Fruit fly (Drosophila melanogaster) whole organism, embryonic: ENCODE measurements around the gene Efhc1.1.

Experiments used
- Asciz ChIP-seq: fragments of 200-800 bp; sonication (Bioruptor generic); optimal IDR thresholded peaks from 2 replicates; lab custom pipeline; 2017; ENCODE audit warnings: missing biosample characterization, mild to moderate bottlenecking, missing genetic modification characterization, missing genetic modification reagents
- Awh ChIP-seq: fragments of 200-800 bp; sonication (Bioruptor generic); IDR thresholded peaks from 2 replicates; pipeline ENCODE4, ENCODE4 v1.3.6; 2022; ENCODE audit warnings: missing biosample characterization, missing genetic modification characterization
- BtbVII ChIP-seq: fragments of 200-800 bp; sonication (Bioruptor generic); optimal IDR thresholded peaks from 3 replicates; lab custom pipeline; 2017; ENCODE audit warnings: missing biosample characterization, mild to moderate bottlenecking, missing genetic modification characterization
- Bteb2 ChIP-seq: fragments of 200-800 bp; sonication (Bioruptor generic); optimal IDR thresholded peaks from 2 replicates; lab custom pipeline; 2016; ENCODE audit warnings: missing biosample characterization, missing genetic modification characterization
- CG10267 ChIP-seq: fragments of 200-800 bp; sonication (Bioruptor generic); optimal IDR thresholded peaks from 2 replicates; lab custom pipeline; 2018; ENCODE audit warnings: missing biosample characterization, mild to moderate bottlenecking, missing genetic modification characterization, moderate library complexity
- CG11093 ChIP-seq: fragments of 200-800 bp; sonication (Bioruptor generic); IDR thresholded peaks from 3 replicates; pipeline ENCODE4 v1.3.6; 2022; ENCODE audit warnings: missing biosample characterization, missing genetic modification characterization
- CG12071 ChIP-seq: fragments of 200-800 bp; sonication (Bioruptor generic); optimal IDR thresholded peaks from 3 replicates; lab custom pipeline; 2018; ENCODE audit warnings: missing biosample characterization, mild to moderate bottlenecking, missing genetic modification characterization
- CG13287 ChIP-seq: fragments of 200-800 bp; sonication (Bioruptor generic); IDR thresholded peaks from 2 replicates; pipeline ENCODE4 v1.3.6; 2022; ENCODE audit warnings: missing biosample characterization, missing genetic modification characterization; ENCODE audit not compliant: partially characterized antibody
- CG13296 ChIP-seq: fragments of 200-800 bp; sonication (Bioruptor generic); optimal IDR thresholded peaks from 3 replicates; lab custom pipeline; 2018; ENCODE audit warnings: missing biosample characterization, mild to moderate bottlenecking, missing genetic modification characterization
- CG14667 ChIP-seq: fragments of 200-800 bp; sonication (Bioruptor generic); IDR thresholded peaks from 2 replicates; pipeline ENCODE4 v1.3.6; 2022; ENCODE audit warnings: missing biosample characterization, missing genetic modification characterization
- CG1832 ChIP-seq: fragments of 200-800 bp; sonication (Bioruptor generic); optimal IDR thresholded peaks from 2 replicates; lab custom pipeline; 2017; ENCODE audit warnings: missing biosample characterization, mild to moderate bottlenecking, missing genetic modification characterization, inconsistent platforms
- CG18599 ChIP-seq: fragments of 200-800 bp; sonication (Bioruptor generic); optimal IDR thresholded peaks from 3 replicates; lab custom pipeline; 2017; ENCODE audit warnings: missing biosample characterization, missing genetic modification characterization, mild to moderate bottlenecking, moderate library complexity, missing genetic modification reagents
- CG18764 ChIP-seq: fragments of 200-800 bp; sonication (Bioruptor generic); optimal IDR thresholded peaks from 3 replicates; lab custom pipeline; 2016; ENCODE audit warnings: missing biosample characterization, missing genetic modification characterization
- CG6272 ChIP-seq: fragments of 200-800 bp; sonication (Bioruptor generic); IDR thresholded peaks from 2 replicates; pipeline ENCODE4 v1.3.6; 2022; ENCODE audit warnings: missing biosample characterization, missing genetic modification characterization
- CG6765 ChIP-seq: fragments of 200-800 bp; sonication (Bioruptor generic); optimal IDR thresholded peaks from 3 replicates; lab custom pipeline; 2017; ENCODE audit warnings: missing biosample characterization, mild to moderate bottlenecking, missing genetic modification characterization
- CG8089 ChIP-seq: fragments of 200-800 bp; sonication (Bioruptor generic); optimal IDR thresholded peaks from 3 replicates; lab custom pipeline; 2016; ENCODE audit warnings: missing biosample characterization, missing genetic modification characterization
- CG9437 ChIP-seq: fragments of 200-800 bp; sonication (Bioruptor generic); optimal IDR thresholded peaks from 2 replicates; lab custom pipeline; 2018; ENCODE audit warnings: missing biosample characterization, mild to moderate bottlenecking, missing genetic modification characterization
- CG9609 ChIP-seq: fragments of 200-800 bp; sonication (Bioruptor generic); optimal IDR thresholded peaks from 3 replicates; lab custom pipeline; 2016; ENCODE audit warnings: missing biosample characterization, missing genetic modification characterization
- CkIIα-i1 ChIP-seq: fragments of 200-800 bp; sonication (Bioruptor generic); IDR thresholded peaks from 2 replicates; pipeline ENCODE4 v1.3.6; 2022; ENCODE audit warnings: missing biosample characterization, missing genetic modification characterization
- Ets65A ChIP-seq: fragments of 200-800 bp; sonication (Bioruptor generic); peaks from one replicate; lab custom pipeline; 2016; ENCODE audit warnings: missing biosample characterization, missing genetic modification characterization
- Fer1 ChIP-seq: fragments of 200-800 bp; sonication (Bioruptor generic); optimal IDR thresholded peaks from 2 replicates; lab custom pipeline; 2017; ENCODE audit warnings: missing biosample characterization, mild to moderate bottlenecking, missing genetic modification characterization
- Gsc ChIP-seq: fragments of 200-800 bp; sonication (Bioruptor generic); IDR thresholded peaks from 2 replicates; pipeline ENCODE4 v1.3.6; 2022; ENCODE audit warnings: missing biosample characterization, missing genetic modification characterization
- Mad ChIP-seq: fragments of 200-800 bp; sonication (Bioruptor generic); optimal IDR thresholded peaks from 2 replicates; lab custom pipeline; 2016; ENCODE audit warnings: missing biosample characterization, missing genetic modification characterization
- NK7.1 ChIP-seq: fragments of 200-800 bp; sonication (Bioruptor generic); optimal IDR thresholded peaks from 3 replicates; lab custom pipeline; 2016; ENCODE audit warnings: missing biosample characterization, missing genetic modification characterization
- Pdp1 ChIP-seq, 2 experiments: fragments of 200-800 bp; sonication (Bioruptor generic); optimal IDR thresholded peaks; 3 replicates each; lab custom pipeline; 2016; ENCODE audit warnings: missing biosample characterization in 2 of 2, missing genetic modification characterization in 2 of 2, mild to moderate bottlenecking in 1 of 2, moderate library complexity in 1 of 2
- Sox100B ChIP-seq: fragments of 200-800 bp; sonication (Bioruptor generic); optimal IDR thresholded peaks from 3 replicates; lab custom pipeline; 2018; ENCODE audit warnings: missing biosample characterization, mild to moderate bottlenecking, missing genetic modification characterization
- Trl ChIP-seq, 3 experiments: fragments of >200 bp in 2 of 3; fragments of 200-800 bp in 1 of 3; sonication (Bioruptor generic) in 1 of 3; optimal IDR thresholded peaks; 2 replicates in 1 of 3; 3 replicates in 2 of 3; lab custom pipeline; 2016 to 2017; ENCODE audit warnings: missing biosample characterization in 1 of 3, missing genetic modification characterization in 1 of 3
- Xbp1 ChIP-seq: fragments of 200-800 bp; sonication (Bioruptor generic); optimal IDR thresholded peaks from 3 replicates; lab custom pipeline; 2016; ENCODE audit warnings: missing biosample characterization, mild to moderate bottlenecking, missing genetic modification characterization
- ac ChIP-seq: fragments of 200-800 bp; sonication (Bioruptor generic); optimal IDR thresholded peaks from 3 replicates; lab custom pipeline; 2017; ENCODE audit warnings: missing biosample characterization, mild to moderate bottlenecking, missing genetic modification characterization
- ap ChIP-seq: fragments of 200-800 bp; sonication (Bioruptor generic); IDR thresholded peaks from 2 replicates; pipeline ENCODE4 v1.3.6; 2022; ENCODE audit warnings: missing biosample characterization, missing genetic modification characterization
- corto ChIP-seq: fragments of 200-800 bp; sonication (Bioruptor generic); optimal IDR thresholded peaks from 2 replicates; lab custom pipeline; 2016; ENCODE audit warnings: missing biosample characterization, mild to moderate bottlenecking, missing genetic modification characterization, moderate library complexity
- danr ChIP-seq: fragments of 200-800 bp; sonication (Bioruptor generic); IDR thresholded peaks from 2 replicates; pipeline ENCODE4 v1.3.6; 2022; ENCODE audit warnings: missing biosample characterization, missing genetic modification characterization
- dimm ChIP-seq: fragments of 200-800 bp; sonication (Bioruptor generic); IDR thresholded peaks from 2 replicates; pipeline ENCODE4 v1.3.6; 2022; ENCODE audit warnings: missing biosample characterization, missing genetic modification characterization
- disco-r ChIP-seq: fragments of 200-800 bp; sonication (Bioruptor generic); optimal IDR thresholded peaks from 2 replicates; lab custom pipeline; 2016; ENCODE audit warnings: missing biosample characterization, missing genetic modification characterization
- en ChIP-seq: fragments of 200-800 bp; sonication (Bioruptor generic); optimal IDR thresholded peaks from 2 replicates; lab custom pipeline; 2016; ENCODE audit warnings: missing biosample characterization, missing genetic modification characterization
- ftz-f1 ChIP-seq: fragments of 200-800 bp; sonication (Bioruptor generic); optimal IDR thresholded peaks from 2 replicates; lab custom pipeline; 2016; ENCODE audit warnings: missing biosample characterization, missing genetic modification characterization
- gce ChIP-seq: fragments of 200-800 bp; sonication (Bioruptor generic); IDR thresholded peaks from 3 replicates; pipeline ENCODE4 v1.3.6; 2022; ENCODE audit warnings: missing biosample characterization, missing genetic modification characterization
- gfzf ChIP-seq: fragments of 200-800 bp; sonication (Bioruptor generic); optimal IDR thresholded peaks from 2 replicates; lab custom pipeline; 2016; ENCODE audit warnings: missing biosample characterization, mild to moderate bottlenecking, missing genetic modification characterization, moderate library complexity
- gro ChIP-seq: fragments of 200-800 bp; sonication (Bioruptor generic); optimal IDR thresholded peaks from 2 replicates; lab custom pipeline; 2016; ENCODE audit warnings: missing biosample characterization, missing genetic modification characterization
- jumu ChIP-seq: fragments of 200-800 bp; sonication (Bioruptor generic); optimal IDR thresholded peaks from 3 replicates; lab custom pipeline; 2016; ENCODE audit warnings: missing biosample characterization, missing genetic modification characterization
- lmd ChIP-seq: fragments of 200-800 bp; sonication (Bioruptor generic); IDR thresholded peaks from 2 replicates; pipeline ENCODE4 v1.3.6; 2022; ENCODE audit warnings: missing biosample characterization, missing genetic modification characterization
- mld ChIP-seq: fragments of 200-800 bp; sonication (Bioruptor generic); IDR thresholded peaks from 3 replicates; pipeline ENCODE4 v1.3.6; 2022; ENCODE audit warnings: missing biosample characterization, missing genetic modification characterization; ENCODE audit not compliant: partially characterized antibody
- onecut ChIP-seq: fragments of 200-800 bp; sonication (Bioruptor generic); IDR thresholded peaks from 2 replicates; pipeline ENCODE4 v1.3.6; 2022; ENCODE audit warnings: missing biosample characterization, missing genetic modification characterization
- pho ChIP-seq: fragments of 200-800 bp; sonication (Bioruptor generic); optimal IDR thresholded peaks from 2 replicates; lab custom pipeline; 2016; ENCODE audit warnings: missing biosample characterization, missing genetic modification characterization
- pzg ChIP-seq: fragments of 200-800 bp; sonication (Bioruptor generic); optimal IDR thresholded peaks from 3 replicates; lab custom pipeline; 2018; ENCODE audit warnings: missing biosample characterization, mild to moderate bottlenecking, missing genetic modification characterization, moderate library complexity
- sc ChIP-seq, 3 experiments: fragments of >200 bp in 2 of 3; fragments of 200-800 bp in 1 of 3; sonication (Bioruptor generic) in 1 of 3; optimal IDR thresholded peaks; 2 replicates in 2 of 3; 3 replicates in 1 of 3; lab custom pipeline; 2017; ENCODE audit warnings: mild to moderate bottlenecking in 1 of 3, missing biosample characterization in 1 of 3, missing genetic modification characterization in 1 of 3, missing genetic modification reagents in 1 of 3
- sim ChIP-seq: fragments of 200-800 bp; sonication (Bioruptor generic); IDR thresholded peaks from 2 replicates; pipeline ENCODE4 v1.3.6; 2022; ENCODE audit warnings: missing biosample characterization, missing genetic modification characterization
- sug ChIP-seq: fragments of 200-800 bp; optimal IDR thresholded peaks from 2 replicates; lab custom pipeline; 2019; ENCODE audit warnings: missing biosample characterization, mild to moderate bottlenecking, missing genetic modification characterization, moderate library complexity
- ttk ChIP-seq: fragments of 200-800 bp; sonication (Bioruptor generic); IDR thresholded peaks from 2 replicates; pipeline ENCODE4 v2.1.2; 2022; ENCODE audit warnings: missing biosample characterization, missing genetic modification characterization
- vnd ChIP-seq: fragments of 200-800 bp; sonication (Bioruptor generic); IDR thresholded peaks from 3 replicates; pipeline ENCODE4 v1.3.6; 2022; ENCODE audit warnings: missing biosample characterization, missing genetic modification characterization; ENCODE audit not compliant: partially characterized antibody
- zfh1 ChIP-seq: fragments of 200-800 bp; sonication (Bioruptor generic); IDR thresholded peaks from 3 replicates; pipeline ENCODE4 v1.3.6; 2022; ENCODE audit warnings: missing biosample characterization, missing genetic modification characterization

Gene Efhc1.1

dm6 chrX:15762723-15763122, 20.8 kb downstream of the Efhc1.1 start, which contains the start of gene Polr3A (continued):
- TF ChIP-seq ap (GFP tag; lab: Robert Waterston, UW): no peak
- TF ChIP-seq CG18599 (GFP tag; lab: Kevin White, UChicago): no peak
- TF ChIP-seq CG18764 (GFP tag; lab: Kevin White, UChicago): no peak
- TF ChIP-seq sim (GFP tag; lab: Robert Waterston, UW): no peak
- 0 out of 3 replicates have a peak, but pooled peaks have one; percentile 18 for TF ChIP-seq mld
- peak; percentile 63 for TF ChIP-seq pzg (GFP tag; lab: Kevin White, UChicago)
- no peak for TF ChIP-seq CG13296
- TF ChIP-seq CG6272: no peak
- no peak for TF ChIP-seq Sox100B
- no peak for TF ChIP-seq zfh1 (GFP tag; lab: Robert Waterston, UW)
- TF ChIP-seq CG8089 (GFP tag; lab: Kevin White, UChicago): no peak
- TF ChIP-seq Xbp1: no peak
- no peak for TF ChIP-seq ac (GFP tag; lab: Kevin White, UChicago)
- TF ChIP-seq Pdp1 (GFP tag; optimal IDR thresholded peaks at IDR 0.05; lab: Kevin White, UChicago): no peak
- TF ChIP-seq Bteb2 (GFP tag; lab: Kevin White, UChicago): no peak
- TF ChIP-seq Gsc: no peak
- no peak for TF ChIP-seq Asciz (GFP tag; lab: Kevin White, UChicago)
- no peak for TF ChIP-seq corto (GFP tag; lab: Kevin White, UChicago)
- TF ChIP-seq CkIIα-i1 (GFP tag; lab: Robert Waterston, UW): no peak
- TF ChIP-seq ftz-f1: no peak
- TF ChIP-seq vnd (GFP tag; lab: Robert Waterston, UW): 0 out of 3 replicates have a peak, but pooled peaks have one; percentile 25
- peak; percentile 5 for TF ChIP-seq CG10267 (tag; lab: Kevin White, UChicago)
- peak; percentile 41 for TF ChIP-seq CG9437 (GFP tag; lab: Kevin White, UChicago)
- no peak for TF ChIP-seq Awh
- TF ChIP-seq disco-r (GFP tag; lab: Kevin White, UChicago): no peak
- TF ChIP-seq CG14667 (GFP tag; lab: Robert Waterston, UW): no peak
- TF ChIP-seq ttk (GFP tag; lab: Robert Waterston, UW): no peak
- no peak for TF ChIP-seq danr
- TF ChIP-seq gro (GFP tag; lab: Kevin White, UChicago): no peak
- TF ChIP-seq dimm: no peak
- TF ChIP-seq onecut (GFP tag; lab: Robert Waterston, UW): no peak
- no peak for TF ChIP-seq Fer1
- TF ChIP-seq lmd (GFP tag; lab: Robert Waterston, UW): no peak
- TF ChIP-seq CG6765: no peak
- no peak for TF ChIP-seq pho (GFP tag; lab: Kevin White, UChicago)
- TF ChIP-seq Trl (optimal IDR thresholded peaks at IDR 0.05; lab: Kevin White, UChicago): no peak
- TF ChIP-seq Trl (GFP tag; optimal IDR thresholded peaks at IDR 0.05; lab: Kevin White, UChicago): no peak
- no peak for TF ChIP-seq jumu (GFP tag; lab: Kevin White, UChicago)
- no peak for TF ChIP-seq Mad (GFP tag; lab: Kevin White, UChicago)
- TF ChIP-seq gce (GFP tag; lab: Robert Waterston, UW): no peak
- TF ChIP-seq sc (optimal IDR thresholded peaks at IDR 0.05; lab: Kevin White, UChicago): no peak
- TF ChIP-seq sc (GFP tag; optimal IDR thresholded peaks at IDR 0.05; lab: Kevin White, UChicago): no peak
- no peak for TF ChIP-seq BtbVII (GFP tag; lab: Kevin White, UChicago)
- TF ChIP-seq CG13287: peak; percentile 75
- no peak for TF ChIP-seq CG11093 (GFP tag; lab: Robert Waterston, UW)
- TF ChIP-seq en (GFP tag; lab: Kevin White, UChicago): no peak
- no peak for TF ChIP-seq CG12071 (GFP tag; lab: Kevin White, UChicago)
- peak; percentile 67 for TF ChIP-seq gfzf
- no peak for TF ChIP-seq Ets65A (GFP tag; lab: Kevin White, UChicago)
- TF ChIP-seq sug: no peak
- no peak for TF ChIP-seq CG1832 (GFP tag; lab: Kevin White, UChicago)
- TF ChIP-seq CG9609 (GFP tag; lab: Kevin White, UChicago): no peak
- no peak for TF ChIP-seq NK7.1 (GFP tag; lab: Kevin White, UChicago)
